Fruit fly (Drosophila melanogaster) whole organism, embryonic: ENCODE measurements around the gene rost.

Experiments used
- CG10431 ChIP-seq: fragments of 200-800 bp; sonication (Bioruptor generic); optimal IDR thresholded peaks from 3 replicates; lab custom pipeline; 2018; ENCODE audit warnings: missing biosample characterization, mild to moderate bottlenecking, missing genetic modification characterization
- CG10543 ChIP-seq: fragments of 200-800 bp; sonication (Bioruptor generic); optimal IDR thresholded peaks from 3 replicates; lab custom pipeline; 2017; ENCODE audit warnings: missing biosample characterization, mild to moderate bottlenecking, missing genetic modification characterization, moderate library complexity
- CG11093 ChIP-seq: fragments of 200-800 bp; sonication (Bioruptor generic); IDR thresholded peaks from 3 replicates; pipeline ENCODE4 v1.3.6; 2022; ENCODE audit warnings: missing biosample characterization, missing genetic modification characterization
- CG11504 ChIP-seq: fragments of 200-800 bp; sonication (Bioruptor generic); optimal IDR thresholded peaks from 3 replicates; lab custom pipeline; 2019; ENCODE audit warnings: missing biosample characterization, mild to moderate bottlenecking, missing genetic modification characterization, moderate library complexity
- CG15269 ChIP-seq: fragments of 200-800 bp; sonication (Bioruptor generic); optimal IDR thresholded peaks from 2 replicates; lab custom pipeline; 2018; ENCODE audit warnings: missing biosample characterization, mild to moderate bottlenecking, missing genetic modification characterization, moderate library complexity
- CG18599 ChIP-seq: fragments of 200-800 bp; sonication (Bioruptor generic); optimal IDR thresholded peaks from 3 replicates; lab custom pipeline; 2017; ENCODE audit warnings: missing biosample characterization, missing genetic modification characterization, mild to moderate bottlenecking, moderate library complexity, missing genetic modification reagents
- CG18764 ChIP-seq: fragments of 200-800 bp; sonication (Bioruptor generic); optimal IDR thresholded peaks from 3 replicates; lab custom pipeline; 2016; ENCODE audit warnings: missing biosample characterization, missing genetic modification characterization
- CG31388 ChIP-seq: fragments of 200-800 bp; sonication (Bioruptor generic); optimal IDR thresholded peaks from 2 replicates; lab custom pipeline; 2016; ENCODE audit warnings: missing biosample characterization, missing genetic modification characterization
- CG3281 ChIP-seq: fragments of 200-800 bp; sonication (Bioruptor generic); optimal IDR thresholded peaks from 3 replicates; lab custom pipeline; 2017; ENCODE audit warnings: missing biosample characterization, mild to moderate bottlenecking, missing genetic modification characterization
- CG34376 ChIP-seq: fragments of 200-800 bp; sonication (Bioruptor generic); optimal IDR thresholded peaks from 2 replicates; lab custom pipeline; 2018; ENCODE audit warnings: missing biosample characterization, mild to moderate bottlenecking, missing genetic modification characterization
- CG4854 ChIP-seq: fragments of 200-800 bp; sonication (Bioruptor generic); optimal IDR thresholded peaks from 2 replicates; lab custom pipeline; 2016; ENCODE audit warnings: missing biosample characterization, missing genetic modification characterization, inconsistent platforms
- CG6813 ChIP-seq: fragments of 200-800 bp; sonication (Bioruptor generic); optimal IDR thresholded peaks from 2 replicates; lab custom pipeline; 2017; ENCODE audit warnings: missing biosample characterization, missing genetic modification characterization, mild to moderate bottlenecking, moderate library complexity, missing genetic modification reagents
- CG7372 ChIP-seq: fragments of 200-800 bp; sonication (Bioruptor generic); IDR thresholded peaks from 2 replicates; pipeline ENCODE4 v1.3.6; 2022; ENCODE audit warnings: missing biosample characterization, missing genetic modification characterization
- CG7928 ChIP-seq: fragments of 200-800 bp; sonication (Bioruptor generic); optimal IDR thresholded peaks from 2 replicates; lab custom pipeline; 2017; ENCODE audit warnings: missing biosample characterization, mild to moderate bottlenecking, missing genetic modification characterization
- CG9437 ChIP-seq: fragments of 200-800 bp; sonication (Bioruptor generic); optimal IDR thresholded peaks from 2 replicates; lab custom pipeline; 2018; ENCODE audit warnings: missing biosample characterization, mild to moderate bottlenecking, missing genetic modification characterization
- CG9609 ChIP-seq: fragments of 200-800 bp; sonication (Bioruptor generic); optimal IDR thresholded peaks from 3 replicates; lab custom pipeline; 2016; ENCODE audit warnings: missing biosample characterization, missing genetic modification characterization
- CG9817 ChIP-seq: fragments of 200-800 bp; sonication (Bioruptor generic); optimal IDR thresholded peaks from 2 replicates; lab custom pipeline; 2018; ENCODE audit warnings: missing biosample characterization, mild to moderate bottlenecking, missing genetic modification characterization, moderate library complexity
- CG9876 ChIP-seq: fragments of 200-800 bp; sonication (Bioruptor generic); optimal IDR thresholded peaks from 2 replicates; lab custom pipeline; 2016; ENCODE audit warnings: missing biosample characterization, missing genetic modification characterization
- CoRest ChIP-seq: fragments of 200-800 bp; sonication (Bioruptor generic); optimal IDR thresholded peaks from 3 replicates; lab custom pipeline; 2018; ENCODE audit warnings: missing biosample characterization, mild to moderate bottlenecking, missing genetic modification characterization, moderate library complexity
- Dek ChIP-seq: fragments of 200-800 bp; sonication (Bioruptor generic); optimal IDR thresholded peaks from 3 replicates; lab custom pipeline; 2019; ENCODE audit warnings: missing biosample characterization, mild to moderate bottlenecking, missing genetic modification characterization, moderate library complexity
- Ets65A ChIP-seq: fragments of 200-800 bp; sonication (Bioruptor generic); peaks from one replicate; lab custom pipeline; 2016; ENCODE audit warnings: missing biosample characterization, missing genetic modification characterization
- Fer2 ChIP-seq: fragments of 200-800 bp; sonication (Bioruptor generic); optimal IDR thresholded peaks from 2 replicates; lab custom pipeline; 2018; ENCODE audit warnings: missing biosample characterization, mild to moderate bottlenecking, missing genetic modification characterization, moderate library complexity
- HLH3B ChIP-seq: fragments of 200-800 bp; sonication (Bioruptor generic); IDR thresholded peaks from 2 replicates; pipeline ENCODE4 v1.3.6; 2022; ENCODE audit warnings: missing biosample characterization, missing genetic modification characterization
- Hand ChIP-seq: fragments of 200-800 bp; sonication (Bioruptor generic); optimal IDR thresholded peaks from 2 replicates; lab custom pipeline; 2017; ENCODE audit warnings: mild to moderate bottlenecking, missing biosample characterization, missing genetic modification reagents, missing genetic modification characterization
- Hr78 ChIP-seq, 2 experiments: fragments of 200-800 bp in 1 of 2; fragments of >200 bp in 1 of 2; sonication (Bioruptor generic) in 1 of 2; optimal IDR thresholded peaks; 2 replicates each; lab custom pipeline; 2017 to 2019; ENCODE audit warnings: missing biosample characterization in 2 of 2, missing genetic modification characterization in 2 of 2, mild to moderate bottlenecking in 1 of 2, moderate library complexity in 1 of 2
- Lpt ChIP-seq: fragments of >200 bp; optimal IDR thresholded peaks from 2 replicates; lab custom pipeline; 2018; ENCODE audit warnings: missing biosample characterization, missing genetic modification characterization
- MBD-R2 ChIP-seq: fragments of 200-800 bp; sonication (Bioruptor generic); IDR thresholded peaks from 2 replicates; pipeline ENCODE4 v1.3.6; 2022; ENCODE audit warnings: missing biosample characterization, missing genetic modification characterization
- Med ChIP-seq: fragments of 200-800 bp; sonication (Bioruptor generic); peaks from one replicate; lab custom pipeline; 2016; ENCODE audit warnings: missing biosample characterization, missing genetic modification characterization, mild to moderate bottlenecking, inconsistent platforms, moderate library complexity
- Mrtf ChIP-seq: fragments of 200-800 bp; sonication (Bioruptor generic); IDR thresholded peaks from 3 replicates; pipeline ENCODE4 v1.3.6; 2022; ENCODE audit warnings: missing biosample characterization, missing genetic modification characterization
- Opbp ChIP-seq: fragments of 200-800 bp; sonication (Bioruptor generic); IDR thresholded peaks from 3 replicates; pipeline ENCODE4 v1.3.6; 2022; ENCODE audit warnings: missing biosample characterization, missing genetic modification characterization; ENCODE audit not compliant: partially characterized antibody
- Pdp1 ChIP-seq, 2 experiments: fragments of 200-800 bp; sonication (Bioruptor generic); optimal IDR thresholded peaks; 3 replicates each; lab custom pipeline; 2016; ENCODE audit warnings: missing biosample characterization in 2 of 2, missing genetic modification characterization in 2 of 2, mild to moderate bottlenecking in 1 of 2, moderate library complexity in 1 of 2
- Rfx ChIP-seq: fragments of 200-800 bp; sonication (Bioruptor generic); IDR thresholded peaks from 2 replicates; pipeline ENCODE4 v1.3.6; 2022; ENCODE audit warnings: missing biosample characterization, missing genetic modification characterization
- Tbp ChIP-seq: fragments of >200 bp; optimal IDR thresholded peaks from 2 replicates; lab custom pipeline; 2018; ENCODE audit warnings: missing biosample characterization, missing genetic modification characterization
- YL-1 ChIP-seq: fragments of 200-800 bp; sonication (Bioruptor generic); optimal IDR thresholded peaks from 3 replicates; lab custom pipeline; 2017; ENCODE audit warnings: missing biosample characterization, mild to moderate bottlenecking, missing genetic modification characterization
- disco-r ChIP-seq: fragments of 200-800 bp; sonication (Bioruptor generic); optimal IDR thresholded peaks from 2 replicates; lab custom pipeline; 2016; ENCODE audit warnings: missing biosample characterization, missing genetic modification characterization
- gem ChIP-seq: fragments of 200-800 bp; sonication (Bioruptor generic); optimal IDR thresholded peaks from 2 replicates; lab custom pipeline; 2019; ENCODE audit warnings: missing biosample characterization, mild to moderate bottlenecking, missing genetic modification characterization, moderate library complexity
- grau ChIP-seq: fragments of 200-800 bp; optimal IDR thresholded peaks from 3 replicates; lab custom pipeline; 2019; ENCODE audit warnings: missing biosample characterization, mild to moderate bottlenecking, missing genetic modification characterization, moderate library complexity
- grn ChIP-seq: fragments of 200-800 bp; sonication (Bioruptor generic); optimal IDR thresholded peaks from 3 replicates; lab custom pipeline; 2017; ENCODE audit warnings: missing biosample characterization, missing genetic modification characterization
- gsb ChIP-seq: fragments of 200-800 bp; sonication (Bioruptor generic); IDR thresholded peaks from 2 replicates; pipeline ENCODE4 v1.3.6; 2022; ENCODE audit warnings: missing biosample characterization, missing genetic modification characterization
- hth ChIP-seq: fragments of >200 bp; optimal IDR thresholded peaks from 2 replicates; lab custom pipeline; 2017; ENCODE audit warnings: inconsistent platforms
- lab ChIP-seq: fragments of 200-800 bp; sonication (Bioruptor generic); optimal IDR thresholded peaks from 3 replicates; lab custom pipeline; 2017; ENCODE audit warnings: missing biosample characterization, missing genetic modification characterization, mild to moderate bottlenecking, moderate library complexity, missing genetic modification reagents
- lola ChIP-seq, 3 experiments: fragments of >200 bp in 2 of 3; fragments of 200-800 bp in 1 of 3; sonication (Bioruptor generic) in 1 of 3; optimal IDR thresholded peaks; 2 replicates each; lab custom pipeline; 2017 to 2019; ENCODE audit warnings: missing biosample characterization in 3 of 3, missing genetic modification characterization in 3 of 3, mild to moderate bottlenecking in 1 of 3, moderate library complexity in 1 of 3
- pita ChIP-seq: fragments of 200-800 bp; sonication (Bioruptor generic); optimal IDR thresholded peaks from 2 replicates; lab custom pipeline; 2017; ENCODE audit warnings: missing biosample characterization, mild to moderate bottlenecking, missing genetic modification characterization
- psq ChIP-seq: fragments of 200-800 bp; sonication (Bioruptor generic); optimal IDR thresholded peaks from 2 replicates; lab custom pipeline; 2017; ENCODE audit warnings: missing biosample characterization, missing genetic modification characterization
- row ChIP-seq: fragments of 200-800 bp; sonication (Bioruptor generic); IDR thresholded peaks from 3 replicates; pipeline ENCODE4 v1.3.6; 2022; ENCODE audit warnings: missing biosample characterization, missing genetic modification characterization
- sens ChIP-seq: fragments of 200-800 bp; sonication (Bioruptor generic); peaks from one replicate; lab custom pipeline; 2016; ENCODE audit warnings: missing biosample characterization, missing genetic modification characterization
- slbo ChIP-seq: fragments of 200-800 bp; sonication (Bioruptor generic); IDR thresholded peaks from 2 replicates; pipeline ENCODE4 v1.3.6; 2022; ENCODE audit warnings: missing biosample characterization, missing genetic modification characterization
- sug ChIP-seq: fragments of 200-800 bp; optimal IDR thresholded peaks from 2 replicates; lab custom pipeline; 2019; ENCODE audit warnings: missing biosample characterization, mild to moderate bottlenecking, missing genetic modification characterization, moderate library complexity
- tna ChIP-seq: fragments of 200-800 bp; sonication (Bioruptor generic); IDR thresholded peaks from 2 replicates; pipeline ENCODE4 v1.3.6; 2022; ENCODE audit warnings: missing biosample characterization, missing genetic modification characterization; ENCODE audit not compliant: partially characterized antibody
- wek ChIP-seq: fragments of 200-800 bp; sonication (Bioruptor generic); optimal IDR thresholded peaks from 3 replicates; lab custom pipeline; 2018; ENCODE audit warnings: missing biosample characterization, mild to moderate bottlenecking, missing genetic modification characterization, moderate library complexity
- wor ChIP-seq: fragments of 200-800 bp; sonication (Bioruptor generic); IDR thresholded peaks from 2 replicates; pipeline ENCODE4 v1.3.6; 2022; ENCODE audit warnings: missing biosample characterization, missing genetic modification characterization

Gene rost

DNA sequence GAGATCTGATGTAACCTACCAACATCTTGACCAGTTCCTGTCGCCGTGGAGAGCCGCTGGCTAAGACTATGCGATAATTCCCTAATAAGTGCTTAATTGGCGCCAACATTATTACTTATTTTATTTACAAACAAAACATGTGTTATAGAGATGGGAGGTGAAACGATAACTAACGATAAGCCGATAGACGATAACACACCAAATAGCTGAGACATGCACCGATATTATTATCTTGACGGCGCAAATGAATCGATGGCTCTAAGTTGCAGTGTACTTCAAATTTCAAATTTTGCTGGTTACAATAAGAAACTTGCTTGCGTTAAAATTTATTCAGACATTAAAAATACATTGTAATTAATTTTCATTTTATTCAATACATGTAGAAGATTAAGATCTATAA lies 46.2 kb downstream of the rost start, which contains the start of gene CG9515 (continued):
- TF ChIP-seq gsb (GFP tag; lab: Robert Waterston, UW): no peak
- TF ChIP-seq slbo (GFP tag; lab: Robert Waterston, UW): no peak
- peak; percentile 74 for TF ChIP-seq CG9437 (GFP tag; lab: Kevin White, UChicago)
- no peak for TF ChIP-seq Lpt (GFP tag; lab: Kevin White, UChicago)
- TF ChIP-seq Tbp (GFP tag; lab: Kevin White, UChicago): no peak
- no peak for TF ChIP-seq CG7928
- peak; percentile 14 for TF ChIP-seq CoRest (tag; lab: Kevin White, UChicago)
- TF ChIP-seq YL-1 (GFP tag; lab: Kevin White, UChicago): peak; percentile 35
- TF ChIP-seq CG7372 (GFP tag; lab: Robert Waterston, UW): no peak
- no peak for TF ChIP-seq CG9876 (GFP tag; lab: Kevin White, UChicago)
- TF ChIP-seq CG18764 (GFP tag; lab: Kevin White, UChicago): no peak
- no peak for TF ChIP-seq hth (lab: Kevin White, UChicago)
- peak; percentile 82 for TF ChIP-seq MBD-R2 (GFP tag; lab: Robert Waterston, UW)
- no peak for TF ChIP-seq wek (GFP tag; lab: Kevin White, UChicago)
- TF ChIP-seq Med: peak; percentile 84
- TF ChIP-seq CG6813 (GFP tag; lab: Kevin White, UChicago): no peak
- no peak for TF ChIP-seq psq
- peak; percentile 83 for TF ChIP-seq Ets65A (GFP tag; lab: Kevin White, UChicago)
- no peak for TF ChIP-seq Dek (tag; lab: Kevin White, UChicago)
- no peak for TF ChIP-seq CG31388 (GFP tag; lab: Kevin White, UChicago)
- no peak for TF ChIP-seq CG4854 (GFP tag; lab: Kevin White, UChicago)
- TF ChIP-seq Mrtf (GFP tag; lab: Robert Waterston, UW): no peak
- TF ChIP-seq HLH3B (GFP tag; lab: Robert Waterston, UW): no peak
- TF ChIP-seq wor (GFP tag; lab: Robert Waterston, UW): no peak
- TF ChIP-seq CG18599: no peak
- peak; percentile 90 for TF ChIP-seq tna (GFP tag; lab: Robert Waterston, UW)
- TF ChIP-seq CG9609: no peak
- no peak for TF ChIP-seq Hr78 (GFP tag; optimal IDR thresholded peaks at IDR 0.05; lab: Kevin White, UChicago)
- no peak for TF ChIP-seq Fer2
- no peak for TF ChIP-seq lola (GFP tag; optimal IDR thresholded peaks at IDR 0.05; lab: Kevin White, UChicago)
- no peak for TF ChIP-seq CG11093

DNA sequence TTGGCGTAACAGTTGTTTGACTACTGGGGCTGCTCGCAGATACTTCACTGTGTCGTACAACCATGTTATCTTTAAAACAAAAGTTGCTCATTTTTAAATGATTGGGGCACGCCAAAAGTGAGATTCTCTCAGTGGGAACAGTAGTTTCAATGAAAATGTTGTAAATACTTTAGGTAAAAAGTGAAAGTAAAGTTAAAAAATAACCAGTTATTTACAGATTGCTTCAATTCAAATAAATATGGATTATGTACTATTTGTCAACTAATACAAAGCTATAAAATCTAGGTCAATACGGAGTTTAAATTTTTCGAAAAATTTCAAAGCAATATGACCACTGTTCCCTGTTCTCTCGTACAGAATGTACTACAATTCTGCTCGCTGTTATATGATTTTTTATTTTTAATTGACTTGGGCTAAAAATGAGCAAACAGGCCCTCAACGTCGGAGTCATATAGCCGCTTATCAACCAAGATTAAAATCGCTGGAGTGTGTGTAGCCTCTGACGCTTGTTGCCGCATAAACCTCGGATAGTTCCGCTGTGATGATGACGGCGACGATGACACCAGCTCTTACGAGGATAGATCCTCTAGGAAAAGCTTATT lies 47.5 kb downstream of the rost start, which contains the start of gene Argl:
Gene Argl (minus strand): TSS at position 370 of the 602 bp plus-strand sequence.
- TF ChIP-seq Rfx (GFP tag; lab: Robert Waterston, UW): no peak
- no peak for TF ChIP-seq Opbp
- TF ChIP-seq CG34376 (GFP tag; lab: Kevin White, UChicago): peak; percentile 74
- peak; percentile 42 for TF ChIP-seq grn
- TF ChIP-seq Pdp1 (GFP tag; optimal IDR thresholded peaks at IDR 0.05; lab: Kevin White, UChicago): peak in 1 of 2 experiments; percentile 50
- no peak for TF ChIP-seq CG9817 (tag; lab: Kevin White, UChicago)
- TF ChIP-seq disco-r (GFP tag; lab: Kevin White, UChicago): no peak
- TF ChIP-seq sug (tag; lab: Kevin White, UChicago): peak; percentile 54
- peak; percentile 17 for TF ChIP-seq CG15269 (tag; lab: Kevin White, UChicago)
- no peak for TF ChIP-seq pita
- TF ChIP-seq gem (tag; lab: Kevin White, UChicago): peak; percentile 9
- peak; percentile 5 for TF ChIP-seq CG11504 (tag; lab: Kevin White, UChicago)
- peak; percentile 21 for TF ChIP-seq CG3281
- TF ChIP-seq row (GFP tag; lab: Robert Waterston, UW): peak; percentile 31; the same call in 1 of the 3 replicates
- peak; percentile 33 for TF ChIP-seq sens (GFP tag; lab: Kevin White, UChicago)
- TF ChIP-seq lab (GFP tag; lab: Kevin White, UChicago): peak; percentile 19
- peak; percentile 27 for TF ChIP-seq grau
- TF ChIP-seq Hand (GFP tag; lab: Kevin White, UChicago): peak; percentile 19
- TF ChIP-seq CG10431 (GFP tag; lab: Kevin White, UChicago): no peak
- TF ChIP-seq CG10543 (GFP tag; lab: Kevin White, UChicago): peak; percentile 24
